Worm (Caenorhabditis elegans): ENCODE results near the gene dhp-2.

The dhp-2 gene

ce11 chrIV:9998487-9999218 lies 20.7 kb downstream of the dhp-2 start, which contains the start of gene pyp-1:
TSS of gene pyp-1 (minus strand) at chrIV:9998925.
- no peak for TF ChIP-seq jun-1 (tag; optimal IDR thresholded peaks at IDR 0.05)
- no peak for TF ChIP-seq nhr-90 (tag; optimal IDR thresholded peaks at IDR 0.05; ENCODE audit: poor library complexity)
- peak; percentile 10 to 14 for TF ChIP-seq lin-35 (GFP tag; optimal IDR thresholded peaks at IDR 0.05)
- TF ChIP-seq rnt-1 (tag; optimal IDR thresholded peaks at IDR 0.05), result peak; percentile 12
- TF ChIP-seq dpl-1 (GFP tag; optimal IDR thresholded peaks at IDR 0.05), result peak in 1 of 3 experiments; percentile 41
- peak; percentile 45 for TF ChIP-seq nhr-71 (tag; optimal IDR thresholded peaks at IDR 0.05)
- TF ChIP-seq snu-23 (GFP tag; optimal IDR thresholded peaks at IDR 0.05), result peak; percentile 26
- no peak for TF ChIP-seq sup-37 (GFP tag; optimal IDR thresholded peaks at IDR 0.05)
- TF ChIP-seq C04F5.9 (tag; optimal IDR thresholded peaks at IDR 0.05), result no peak
- TF ChIP-seq nhr-19 (GFP tag; conservative IDR thresholded peaks at IDR 0.05), result peak; percentile 88
- TF ChIP-seq lin-14 (GFP tag; optimal IDR thresholded peaks at IDR 0.05), result no peak
- peak in 1 of 2 experiments; percentile 28 for TF ChIP-seq mdl-1 (tag; optimal IDR thresholded peaks at IDR 0.05)
- TF ChIP-seq sptf-1 (tag; optimal IDR thresholded peaks at IDR 0.05), result no peak
- TF ChIP-seq F16B12.6 (tag; optimal IDR thresholded peaks at IDR 0.05), result peak; percentile 78
- TF ChIP-seq elt-2 (tag; optimal IDR thresholded peaks at IDR 0.05), result peak; percentile 20
- TF ChIP-seq ceh-88 (GFP tag; IDR thresholded peaks at IDR 0.05), result no peak
- TF ChIP-seq ceh-90 (tag; optimal IDR thresholded peaks at IDR 0.05), result no peak
- TF ChIP-seq xbp-1 (tag; optimal IDR thresholded peaks at IDR 0.05), result peak; percentile 10
- TF ChIP-seq efl-1 (optimal IDR thresholded peaks at IDR 0.05), result no peak
- peak in 1 of 2 experiments; percentile 28 for TF ChIP-seq efl-1 (GFP tag; optimal IDR thresholded peaks at IDR 0.05 in 1 of 2)
- TF ChIP-seq Y116A8C.19 (tag; optimal IDR thresholded peaks at IDR 0.05; ENCODE audit: borderline replicate concordance), result no peak
- no peak for TF ChIP-seq aha-1 (tag; optimal IDR thresholded peaks at IDR 0.05)
- TF ChIP-seq blmp-1 (tag; optimal IDR thresholded peaks at IDR 0.05), result peak; percentile 25
- TF ChIP-seq ceh-8 (GFP tag; optimal IDR thresholded peaks at IDR 0.05), result no peak
- TF ChIP-seq mep-1 (tag; optimal IDR thresholded peaks at IDR 0.05), result peak; percentile 46
- TF ChIP-seq tlp-1 (tag; optimal IDR thresholded peaks at IDR 0.05), result no peak
- no peak for TF ChIP-seq mab-9 (GFP tag; IDR thresholded peaks at IDR 0.05)
- TF ChIP-seq lsy-2 (tag; optimal IDR thresholded peaks at IDR 0.05), result peak; percentile 11 to 72
- no peak for TF ChIP-seq unc-86 (tag; optimal IDR thresholded peaks at IDR 0.05)
- TF ChIP-seq ztf-11 (tag; optimal IDR thresholded peaks at IDR 0.05), result no peak
- peak; percentile 22 for TF ChIP-seq nhr-47 (tag; optimal IDR thresholded peaks at IDR 0.05)
- no peak for TF ChIP-seq egl-27 (tag; optimal IDR thresholded peaks at IDR 0.05)

DNA sequence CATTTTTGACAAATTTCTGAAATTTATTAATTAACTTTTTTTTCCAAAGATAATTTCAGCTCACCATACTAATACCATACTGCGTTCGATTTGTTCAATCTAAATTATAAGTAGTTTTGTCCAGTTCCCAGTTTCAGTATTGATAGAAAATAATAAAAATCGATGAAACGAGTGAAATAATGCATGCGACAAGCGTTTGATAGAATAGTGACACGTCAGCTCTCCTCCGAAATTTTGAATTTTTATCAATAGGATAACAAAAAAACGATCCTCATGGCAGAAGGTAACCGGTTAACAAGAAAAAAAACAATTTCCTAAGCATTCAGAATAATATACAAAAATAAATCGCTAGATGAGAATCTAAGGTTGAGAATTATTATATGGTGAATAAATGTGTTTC lies 23.8 kb downstream of the dhp-2 start, which contains the start of gene C47E12.3:
Gene C47E12.3, minus strand, starts transcription at position 101 of the 400 bp plus-strand sequence.
- no peak for TF ChIP-seq egl-13 (tag; optimal IDR thresholded peaks at IDR 0.05)
- no peak for TF ChIP-seq unc-86 (tag; optimal IDR thresholded peaks at IDR 0.05)
- TF ChIP-seq zip-4 (GFP tag; optimal IDR thresholded peaks at IDR 0.05), result no peak
- TF ChIP-seq nhr-28 (tag; optimal IDR thresholded peaks at IDR 0.05), result no peak
- TF ChIP-seq nhr-77 (tag; optimal IDR thresholded peaks at IDR 0.05), result no peak
- no peak for TF ChIP-seq mab-9 (GFP tag; IDR thresholded peaks at IDR 0.05)
- no peak for TF ChIP-seq dsc-1 (tag; optimal IDR thresholded peaks at IDR 0.05)
- TF ChIP-seq elt-2 (tag; optimal IDR thresholded peaks at IDR 0.05), result no peak
- no peak for TF ChIP-seq pag-3 (tag; optimal IDR thresholded peaks at IDR 0.05; ENCODE audit: borderline replicate concordance, insufficient read depth)
- TF ChIP-seq mep-1 (tag; optimal IDR thresholded peaks at IDR 0.05), result no peak
- no peak for TF ChIP-seq efl-3 (GFP tag; optimal IDR thresholded peaks at IDR 0.05)
- no peak for TF ChIP-seq C04F5.9 (tag; optimal IDR thresholded peaks at IDR 0.05)
- no peak for TF ChIP-seq F16B12.6 (tag; optimal IDR thresholded peaks at IDR 0.05)
- TF ChIP-seq hlh-17 (GFP tag; optimal IDR thresholded peaks at IDR 0.05; ENCODE audit: borderline replicate concordance), result no peak
- no peak for TF ChIP-seq nhr-237 (tag; optimal IDR thresholded peaks at IDR 0.05)
- no peak for TF ChIP-seq nhr-11 (tag; optimal IDR thresholded peaks at IDR 0.05)

All from whole organism, L1 larva.